Fruit fly (Drosophila melanogaster) whole organism, wandering third instar larva: ENCODE measurements around the gene CG3386.

Source experiments
- Dfd ChIP-seq: fragments of >200 bp; optimal IDR thresholded peaks from 2 replicates; lab custom pipeline; 2017; ENCODE audit warnings: missing biosample characterization, missing genetic modification characterization
- GATAd ChIP-seq: sonication (Bioruptor generic); optimal IDR thresholded peaks from 2 replicates; lab custom pipeline; 2016; ENCODE audit warnings: missing biosample characterization, missing genetic modification characterization
- HLH106 ChIP-seq: fragments of 200-800 bp; optimal IDR thresholded peaks from 3 replicates; lab custom pipeline; 2019; ENCODE audit warnings: missing biosample characterization, mild to moderate bottlenecking, missing genetic modification characterization, moderate library complexity
- Jra ChIP-seq: sonication (Bioruptor generic); optimal IDR thresholded peaks from 2 replicates; lab custom pipeline; 2016; ENCODE audit warnings: missing biosample characterization, missing genetic modification characterization
- N ChIP-seq: fragments of >200 bp; optimal IDR thresholded peaks from 2 replicates; lab custom pipeline; 2018; ENCODE audit warnings: missing biosample characterization, missing external identifiers, missing genetic modification characterization
- Rel ChIP-seq, 2 experiments: fragments of 200-800 bp; sonication (Bioruptor generic) in 1 of 2; optimal IDR thresholded peaks; 2 replicates in 1 of 2; 3 replicates in 1 of 2; lab custom pipeline; 2016 to 2019; ENCODE audit warnings: mild to moderate bottlenecking in 2 of 2, missing biosample characterization in 2 of 2, missing genetic modification characterization in 2 of 2, moderate library complexity in 1 of 2
- Vsx2 ChIP-seq: fragments of 200-300, 225-300 bp; sonication (Bioruptor generic); optimal IDR thresholded peaks from 2 replicates; lab custom pipeline; 2018; ENCODE audit warnings: missing biosample characterization, missing genetic modification characterization; ENCODE audit not compliant: partially characterized antibody
- br ChIP-seq: fragments of 200-800 bp; sonication (Bioruptor generic); optimal IDR thresholded peaks from 2 replicates; lab custom pipeline; 2016; ENCODE audit warnings: missing biosample characterization, missing genetic modification characterization
- ey ChIP-seq: fragments of 200-800 bp; sonication (Bioruptor generic); optimal IDR thresholded peaks from 2 replicates; lab custom pipeline; 2016; ENCODE audit warnings: missing biosample characterization, missing genetic modification characterization
- h ChIP-seq: fragments of 200-800 bp; sonication (Bioruptor generic); optimal IDR thresholded peaks from 3 replicates; lab custom pipeline; 2016; ENCODE audit warnings: missing biosample characterization, mild to moderate bottlenecking, missing genetic modification characterization
- psq ChIP-seq: fragments of 200-800 bp; sonication (Bioruptor generic); optimal IDR thresholded peaks from 3 replicates; lab custom pipeline; 2017; ENCODE audit warnings: missing biosample characterization, mild to moderate bottlenecking, missing genetic modification characterization, moderate library complexity
- rgr ChIP-seq: fragments of 200-800 bp; sonication (Bioruptor generic); optimal IDR thresholded peaks from 3 replicates; lab custom pipeline; 2016; ENCODE audit warnings: missing biosample characterization, mild to moderate bottlenecking, missing genetic modification characterization

DNA sequence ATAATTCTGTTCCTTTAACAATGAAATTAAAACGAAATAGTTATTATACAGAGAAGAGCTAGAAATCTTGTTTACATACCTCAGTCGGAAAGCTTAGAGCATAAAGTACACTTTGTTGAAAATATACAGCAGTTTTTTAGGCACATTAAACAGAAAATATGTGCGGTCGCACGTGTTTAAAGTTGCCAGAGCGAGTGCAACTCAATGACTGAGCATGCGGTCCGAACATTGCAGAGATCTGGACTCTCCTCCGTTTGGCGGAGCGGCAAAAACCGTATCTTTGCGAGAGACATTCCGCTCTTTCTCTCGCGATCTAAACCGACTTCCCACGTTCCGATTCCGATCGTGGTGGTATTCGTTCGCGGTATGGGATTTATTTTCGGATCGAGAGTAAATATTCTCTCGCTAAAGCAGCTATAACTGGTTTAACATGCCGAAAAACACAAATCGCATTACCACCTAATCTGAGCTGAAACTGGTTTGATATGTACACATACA is 25.8 kb upstream of the CG3386 start, which contains the start of gene CG13895:
- TF ChIP-seq psq (no peak), HLH106 (tag; lab: Kevin White, UChicago) (no peak), Jra (no peak), ey (GFP tag; lab: Kevin White, UChicago) (no peak), br (no peak), Vsx2 (GFP tag; lab: Kevin White, UChicago) (no peak), h (GFP tag; lab: Kevin White, UChicago) (no peak), rgr (GFP tag; lab: Kevin White, UChicago) (no peak), Rel (GFP tag; optimal IDR thresholded peaks at IDR 0.05; lab: Kevin White, UChicago) (no peak), Rel (tag; optimal IDR thresholded peaks at IDR 0.05; lab: Kevin White, UChicago) (no peak), Dfd (no peak), GATAd (GFP tag; lab: Kevin White, UChicago) (no peak), N (GFP tag; lab: Kevin White, UChicago) (no peak)
